Fruit fly (Drosophila melanogaster) whole organism, embryonic: ENCODE data around the gene Gld2.

Experiments
- Awh ChIP-seq: fragments of 200-800 bp; sonication (Bioruptor generic); IDR thresholded peaks from 2 replicates; pipeline ENCODE4, ENCODE4 v1.3.6; 2022; ENCODE audit warnings: missing biosample characterization, missing genetic modification characterization
- CG10543 ChIP-seq: fragments of 200-800 bp; sonication (Bioruptor generic); optimal IDR thresholded peaks from 3 replicates; lab custom pipeline; 2017; ENCODE audit warnings: missing biosample characterization, mild to moderate bottlenecking, missing genetic modification characterization, moderate library complexity
- CG11560 ChIP-seq: fragments of 200-800 bp; sonication (Bioruptor generic); IDR thresholded peaks from 3 replicates; pipeline ENCODE4 v1.3.6; 2022; ENCODE audit warnings: missing biosample characterization, missing genetic modification characterization
- CG11695 ChIP-seq: fragments of 200-800 bp; sonication (Bioruptor generic); IDR thresholded peaks from 3 replicates; pipeline ENCODE4 v1.3.6; 2022; ENCODE audit warnings: missing biosample characterization, missing genetic modification characterization
- CG12236 ChIP-seq: fragments of 200-800 bp; sonication (Bioruptor generic); optimal IDR thresholded peaks from 2 replicates; lab custom pipeline; 2016; ENCODE audit warnings: missing biosample characterization, missing genetic modification characterization
- CG12942 ChIP-seq: fragments of 200-800 bp; sonication (Bioruptor generic); optimal IDR thresholded peaks from 3 replicates; lab custom pipeline; 2016; ENCODE audit warnings: missing biosample characterization, missing genetic modification characterization
- CG13123 ChIP-seq: fragments of 200-800 bp; sonication (Bioruptor generic); optimal IDR thresholded peaks from 2 replicates; lab custom pipeline; 2016; ENCODE audit warnings: missing biosample characterization, missing genetic modification characterization
- CG14014 ChIP-seq: fragments of 200-800 bp; sonication (Bioruptor generic); IDR thresholded peaks from 2 replicates; pipeline ENCODE4 v1.3.6; 2022; ENCODE audit warnings: missing biosample characterization, missing genetic modification characterization
- CG1603 ChIP-seq: fragments of 200-800 bp; sonication (Bioruptor generic); optimal IDR thresholded peaks from 2 replicates; lab custom pipeline; 2019; ENCODE audit warnings: missing biosample characterization, mild to moderate bottlenecking, missing genetic modification characterization, moderate library complexity
- CG17568 ChIP-seq: fragments of 200-800 bp; sonication (Bioruptor generic); optimal IDR thresholded peaks from 2 replicates; lab custom pipeline; 2018; ENCODE audit warnings: missing biosample characterization, mild to moderate bottlenecking, missing genetic modification characterization, moderate library complexity
- CG17612 ChIP-seq: fragments of 200-800 bp; sonication (Bioruptor generic); IDR thresholded peaks from 2 replicates; pipeline ENCODE4 v1.3.6; 2022; ENCODE audit warnings: missing biosample characterization, missing genetic modification characterization
- CG17802 ChIP-seq: fragments of 200-800 bp; sonication (Bioruptor generic); optimal IDR thresholded peaks from 2 replicates; lab custom pipeline; 2018; ENCODE audit warnings: missing biosample characterization, mild to moderate bottlenecking, missing genetic modification characterization, moderate library complexity
- CG1832 ChIP-seq: fragments of 200-800 bp; sonication (Bioruptor generic); optimal IDR thresholded peaks from 2 replicates; lab custom pipeline; 2017; ENCODE audit warnings: missing biosample characterization, mild to moderate bottlenecking, missing genetic modification characterization, inconsistent platforms
- CG6175 ChIP-seq: fragments of 200-800 bp; sonication (Bioruptor generic); IDR thresholded peaks from 3 replicates; pipeline ENCODE4 v1.3.6; 2022; ENCODE audit warnings: missing biosample characterization, missing genetic modification characterization
- CG7745 ChIP-seq: fragments of 200-800 bp; sonication (Bioruptor generic); optimal IDR thresholded peaks from 2 replicates; lab custom pipeline; 2018; ENCODE audit warnings: missing biosample characterization, mild to moderate bottlenecking, missing genetic modification characterization, moderate library complexity
- CG7839 ChIP-seq: fragments of 200-800 bp; sonication (Bioruptor generic); optimal IDR thresholded peaks from 3 replicates; lab custom pipeline; 2018; ENCODE audit warnings: missing biosample characterization, mild to moderate bottlenecking, missing genetic modification characterization, moderate library complexity
- CG8478 ChIP-seq: fragments of >200 bp; optimal IDR thresholded peaks from 2 replicates; lab custom pipeline; 2018
- Camta ChIP-seq: fragments of 200-800 bp; sonication (Bioruptor generic); optimal IDR thresholded peaks from 2 replicates; lab custom pipeline; 2016; ENCODE audit warnings: missing biosample characterization, missing genetic modification characterization
- Chrac-16 ChIP-seq: fragments of 200-800 bp; sonication (Bioruptor generic); optimal IDR thresholded peaks from 3 replicates; lab custom pipeline; 2016; ENCODE audit warnings: missing biosample characterization, missing genetic modification characterization
- Ets65A ChIP-seq: fragments of 200-800 bp; sonication (Bioruptor generic); peaks from one replicate; lab custom pipeline; 2016; ENCODE audit warnings: missing biosample characterization, missing genetic modification characterization
- Fer3 ChIP-seq: fragments of 200-800 bp; sonication (Bioruptor generic); optimal IDR thresholded peaks from 2 replicates; lab custom pipeline; 2018; ENCODE audit warnings: missing biosample characterization, mild to moderate bottlenecking, missing genetic modification characterization, moderate library complexity
- Lim3 ChIP-seq: fragments of 200-800 bp; sonication (Bioruptor generic); IDR thresholded peaks from 2 replicates; pipeline ENCODE4 v1.3.6; 2022; ENCODE audit warnings: missing biosample characterization, missing genetic modification characterization
- Med ChIP-seq: fragments of 200-800 bp; sonication (Bioruptor generic); peaks from one replicate; lab custom pipeline; 2016; ENCODE audit warnings: missing biosample characterization, missing genetic modification characterization, mild to moderate bottlenecking, inconsistent platforms, moderate library complexity
- Nf-YB ChIP-seq: fragments of 200-800 bp; sonication (Bioruptor generic); optimal IDR thresholded peaks from 3 replicates; lab custom pipeline; 2019; ENCODE audit warnings: missing biosample characterization, mild to moderate bottlenecking, missing genetic modification characterization, moderate library complexity
- Six4 ChIP-seq: fragments of 200-800 bp; sonication (Bioruptor generic); optimal IDR thresholded peaks from 2 replicates; lab custom pipeline; 2016; ENCODE audit warnings: missing biosample characterization, missing genetic modification characterization
- Sox102F ChIP-seq: fragments of 200-800 bp; sonication (Bioruptor generic); optimal IDR thresholded peaks from 2 replicates; lab custom pipeline; 2018; ENCODE audit warnings: missing biosample characterization, mild to moderate bottlenecking, missing genetic modification characterization, moderate library complexity
- Trl ChIP-seq, 3 experiments: fragments of >200 bp in 2 of 3; fragments of 200-800 bp in 1 of 3; sonication (Bioruptor generic) in 1 of 3; optimal IDR thresholded peaks; 2 replicates in 1 of 3; 3 replicates in 2 of 3; lab custom pipeline; 2016 to 2017; ENCODE audit warnings: missing biosample characterization in 1 of 3, missing genetic modification characterization in 1 of 3
- abd-A ChIP-seq: fragments of 200-800 bp; sonication (Bioruptor generic); optimal IDR thresholded peaks from 3 replicates; lab custom pipeline; 2019; ENCODE audit warnings: missing biosample characterization, mild to moderate bottlenecking, missing genetic modification characterization, moderate library complexity
- crol ChIP-seq: fragments of 200-800 bp; sonication (Bioruptor generic); IDR thresholded peaks from 2 replicates; pipeline ENCODE4 v1.3.6; 2022; ENCODE audit warnings: missing biosample characterization, missing genetic modification characterization
- da ChIP-seq: fragments of 200-800 bp; sonication (Bioruptor generic); optimal IDR thresholded peaks from 2 replicates; lab custom pipeline; 2016; ENCODE audit warnings: missing biosample characterization, missing genetic modification characterization
- ems ChIP-seq: fragments of 200-800 bp; sonication (Bioruptor generic); optimal IDR thresholded peaks from 3 replicates; lab custom pipeline; 2016; ENCODE audit warnings: missing biosample characterization, missing genetic modification characterization
- eve ChIP-seq, 2 experiments: fragments of >200 bp; optimal IDR thresholded peaks; 2 replicates each; lab custom pipeline; 2017; ENCODE audit warnings: missing biosample characterization in 2 of 2, missing genetic modification characterization in 2 of 2
- grau ChIP-seq: fragments of 200-800 bp; optimal IDR thresholded peaks from 3 replicates; lab custom pipeline; 2019; ENCODE audit warnings: missing biosample characterization, mild to moderate bottlenecking, missing genetic modification characterization, moderate library complexity
- hbn ChIP-seq: fragments of 200-800 bp; sonication (Bioruptor generic); IDR thresholded peaks from 2 replicates; pipeline ENCODE4 v1.3.6; 2022; ENCODE audit warnings: missing biosample characterization, missing genetic modification characterization; ENCODE audit not compliant: partially characterized antibody
- ken ChIP-seq: fragments of 200-800 bp; sonication (Bioruptor generic); IDR thresholded peaks from 3 replicates; pipeline ENCODE4 v1.3.6; 2022; ENCODE audit warnings: missing biosample characterization, missing genetic modification characterization
- kni ChIP-seq: fragments of 200-800 bp; sonication (Bioruptor generic); optimal IDR thresholded peaks from 3 replicates; lab custom pipeline; 2017; ENCODE audit warnings: mild to moderate bottlenecking, missing biosample characterization, missing genetic modification reagents, missing genetic modification characterization
- mld ChIP-seq: fragments of 200-800 bp; sonication (Bioruptor generic); IDR thresholded peaks from 3 replicates; pipeline ENCODE4 v1.3.6; 2022; ENCODE audit warnings: missing biosample characterization, missing genetic modification characterization; ENCODE audit not compliant: partially characterized antibody
- p53 ChIP-seq: fragments of 200-800 bp; sonication (Bioruptor generic); optimal IDR thresholded peaks from 2 replicates; lab custom pipeline; 2016; ENCODE audit warnings: missing biosample characterization, missing genetic modification characterization
- pan ChIP-seq, 4 experiments: fragments of >200 bp in 3 of 4; fragments of 200-800 bp in 1 of 4; sonication (Bioruptor generic) in 1 of 4; optimal IDR thresholded peaks in 3 of 4; IDR thresholded peaks in 1 of 4; 2 replicates each; pipeline versions ENCODE4 v1.3.6 to Lab custom; 2017 to 2022; ENCODE audit warnings: missing biosample characterization in 2 of 4, missing genetic modification characterization in 2 of 4, mixed read lengths in 1 of 4
- run ChIP-seq: fragments of 200-800 bp; sonication (Bioruptor generic); optimal IDR thresholded peaks from 3 replicates; lab custom pipeline; 2018; ENCODE audit warnings: missing biosample characterization, mild to moderate bottlenecking, missing genetic modification characterization
- sd ChIP-seq: fragments of 200-800 bp; sonication (Bioruptor generic); optimal IDR thresholded peaks from 3 replicates; lab custom pipeline; 2018; ENCODE audit warnings: missing biosample characterization, mild to moderate bottlenecking, missing genetic modification characterization, moderate library complexity
- sens ChIP-seq: fragments of 200-800 bp; sonication (Bioruptor generic); peaks from one replicate; lab custom pipeline; 2016; ENCODE audit warnings: missing biosample characterization, missing genetic modification characterization
- so ChIP-seq: fragments of 200-800 bp; sonication (Bioruptor generic); IDR thresholded peaks from 3 replicates; pipeline ENCODE4 v1.3.6; 2022; ENCODE audit warnings: missing biosample characterization, missing genetic modification characterization
- sr ChIP-seq: fragments of 200-800 bp; sonication (Bioruptor generic); IDR thresholded peaks from 3 replicates; pipeline ENCODE4 v1.3.6; 2022; ENCODE audit warnings: missing biosample characterization, missing genetic modification characterization

Gld2 gene

DNA sequence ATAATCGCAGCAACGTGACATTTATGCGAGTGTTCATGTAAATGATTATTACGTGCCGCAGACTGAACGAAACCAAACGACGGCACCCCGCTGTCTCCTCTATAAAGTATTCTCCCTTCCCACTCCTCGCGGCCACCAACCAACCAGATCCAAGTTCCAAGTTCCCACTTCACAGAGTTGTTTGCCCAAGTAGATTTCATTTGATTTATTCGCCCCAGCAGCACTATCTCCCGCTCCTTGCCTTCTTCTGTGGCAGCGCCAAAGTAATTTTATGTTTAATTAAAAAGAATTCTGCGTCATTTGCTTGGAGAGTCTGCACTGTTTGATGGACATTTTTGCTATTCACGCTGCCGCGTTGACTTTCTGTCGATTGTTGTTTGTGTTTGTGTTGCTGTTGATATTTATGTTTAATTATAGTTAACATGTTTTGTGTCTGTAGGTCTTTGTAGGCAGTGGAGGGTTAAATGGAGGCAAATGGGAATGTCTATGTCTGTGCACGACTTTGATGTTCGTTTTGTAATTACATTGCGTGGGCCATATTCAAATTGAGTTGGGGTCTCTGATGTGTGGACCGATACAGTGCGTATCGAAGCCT, 15.0 kb upstream of the Gld2 start:
- TF ChIP-seq Nf-YB (GFP tag; lab: Kevin White, UChicago) (peak; percentile 42), Awh (0 out of 2 replicates have a peak, but pooled peaks have one; percentile 18), sens (GFP tag; lab: Kevin White, UChicago) (peak; percentile 76), crol (peak; percentile 81), Fer3 (tag; lab: Kevin White, UChicago) (no peak), sr (peak; percentile 63; the same call in 1 of the 3 replicates), CG11560 (no peak), ken (GFP tag; lab: Robert Waterston, UW) (no peak), eve (GFP tag; optimal IDR thresholded peaks at IDR 0.05; lab: Kevin White, UChicago) (peak in 1 of 2 experiments; percentile 52), Sox102F (no peak), Med (GFP tag; lab: Kevin White, UChicago) (peak; percentile 13), p53 (GFP tag; lab: Kevin White, UChicago) (no peak), CG17568 (GFP tag; lab: Kevin White, UChicago) (no peak), mld (no peak), grau (tag; lab: Kevin White, UChicago) (no peak), CG6175 (GFP tag; lab: Robert Waterston, UW) (0 out of 3 replicates have a peak, but pooled peaks have one; percentile 26), Lim3 (GFP tag; lab: Robert Waterston, UW) (no peak), hbn (no peak), Camta (GFP tag; lab: Kevin White, UChicago) (no peak), CG11695 (GFP tag; lab: Robert Waterston, UW) (0 out of 3 replicates have a peak, but pooled peaks have one; percentile 19), sd (tag; lab: Kevin White, UChicago) (peak; percentile 39), pan (optimal IDR thresholded peaks at IDR 0.05; lab: Kevin White, UChicago) (no peak), pan (GFP tag; optimal IDR thresholded peaks at IDR 0.05 in 1 of 2, IDR thresholded peaks at IDR 0.05 in 1 of 2) (peak in 1 of 2 experiments; percentile 14), CG10543 (GFP tag; lab: Kevin White, UChicago) (peak; percentile 24), CG7745 (tag; lab: Kevin White, UChicago) (peak; percentile 55), CG14014 (GFP tag; lab: Robert Waterston, UW) (no peak), ems (GFP tag; lab: Kevin White, UChicago) (no peak), Chrac-16 (GFP tag; lab: Kevin White, UChicago) (no peak), run (tag; lab: Kevin White, UChicago) (no peak), da (GFP tag; lab: Kevin White, UChicago) (no peak), abd-A (tag; lab: Kevin White, UChicago) (peak; percentile 62), CG12236 (GFP tag; lab: Kevin White, UChicago) (no peak), so (GFP tag; lab: Robert Waterston, UW) (no peak), CG1832 (GFP tag; lab: Kevin White, UChicago) (no peak), CG7839 (tag; lab: Kevin White, UChicago) (no peak), CG13123 (GFP tag; lab: Kevin White, UChicago) (no peak), CG17612 (GFP tag; lab: Robert Waterston, UW) (no peak), CG17802 (tag; lab: Kevin White, UChicago) (no peak), kni (peak; percentile 3), CG8478 (no peak), Ets65A (GFP tag; lab: Kevin White, UChicago) (peak; percentile 30), Six4 (GFP tag; lab: Kevin White, UChicago) (no peak), CG1603 (no peak), Trl (optimal IDR thresholded peaks at IDR 0.05; lab: Kevin White, UChicago) (no peak), Trl (GFP tag; optimal IDR thresholded peaks at IDR 0.05; lab: Kevin White, UChicago) (no peak), CG12942 (no peak)
